Fruit fly (Drosophila melanogaster) whole organism, adult: ENCODE results near the gene PIG-F.

ENCODE experiments used
- CG11617 ChIP-seq: fragments of 200-800 bp; sonication (Bioruptor generic); optimal IDR thresholded peaks from 2 replicates; lab custom pipeline; 2017; ENCODE audit warnings: mild to moderate bottlenecking, missing biosample characterization, missing genetic modification reagents, missing genetic modification characterization
- CG12768 ChIP-seq: fragments of 200-800 bp; sonication (Bioruptor generic); optimal IDR thresholded peaks from 2 replicates; lab custom pipeline; 2017; ENCODE audit warnings: missing biosample characterization, missing genetic modification characterization, mild to moderate bottlenecking, moderate library complexity, missing genetic modification reagents
- CG14711 ChIP-seq: fragments of 200-800 bp; sonication (Bioruptor generic); optimal IDR thresholded peaks from 2 replicates; lab custom pipeline; 2018; ENCODE audit warnings: missing biosample characterization, mild to moderate bottlenecking, missing genetic modification characterization, moderate library complexity
- CG1620 ChIP-seq: fragments of 200-800 bp; sonication (Bioruptor generic); optimal IDR thresholded peaks from 2 replicates; lab custom pipeline; 2016; ENCODE audit warnings: missing biosample characterization, missing genetic modification characterization
- CG33017 ChIP-seq: fragments of 200-800 bp; sonication (Bioruptor generic); optimal IDR thresholded peaks from 2 replicates; lab custom pipeline; 2018; ENCODE audit warnings: missing biosample characterization, mild to moderate bottlenecking, missing genetic modification characterization, moderate library complexity
- CG5204 ChIP-seq: fragments of 200-800 bp; sonication (Bioruptor generic); optimal IDR thresholded peaks from 2 replicates; lab custom pipeline; 2016; ENCODE audit warnings: missing biosample characterization, missing genetic modification characterization
- CG7045 ChIP-seq: fragments of 200-800 bp; sonication (Bioruptor generic); optimal IDR thresholded peaks from 2 replicates; lab custom pipeline; 2017; ENCODE audit warnings: missing biosample characterization, mild to moderate bottlenecking, missing genetic modification characterization
- Clk ChIP-seq: fragments of 200-800 bp; sonication (Bioruptor generic); optimal IDR thresholded peaks from 2 replicates; lab custom pipeline; 2017; ENCODE audit warnings: missing biosample characterization, missing genetic modification characterization
- Hr96 ChIP-seq: fragments of 200-800 bp; sonication (Bioruptor generic); optimal IDR thresholded peaks from 2 replicates; lab custom pipeline; 2016; ENCODE audit warnings: missing biosample characterization, missing genetic modification characterization
- Mnt ChIP-seq: fragments of 200-800 bp; sonication (Bioruptor generic); optimal IDR thresholded peaks from 2 replicates; lab custom pipeline; 2016; ENCODE audit warnings: missing biosample characterization, mild to moderate bottlenecking, missing genetic modification characterization
- kay ChIP-seq: fragments of 200-800 bp; sonication (Bioruptor generic); peaks from one replicate; lab custom pipeline; 2016; ENCODE audit warnings: missing biosample characterization, missing genetic modification characterization, borderline replicate concordance
- tj ChIP-seq: fragments of 200-800 bp; sonication (Bioruptor generic); optimal IDR thresholded peaks from 3 replicates; lab custom pipeline; 2017; ENCODE audit warnings: missing biosample characterization, mild to moderate bottlenecking, missing genetic modification characterization, moderate library complexity

dm6 chr3L:19580709-19581227 lies 31.5 kb upstream of the PIG-F start:
- TF ChIP-seq CG1620 (GFP tag; lab: Kevin White, UChicago) (no peak), CG5204 (GFP tag; lab: Kevin White, UChicago) (no peak), CG14711 (tag; lab: Kevin White, UChicago) (no peak), CG33017 (tag; lab: Kevin White, UChicago) (no peak), CG12768 (no peak), kay (GFP tag; lab: Kevin White, UChicago) (no peak), Mnt (GFP tag; lab: Kevin White, UChicago) (no peak), Clk (GFP tag; lab: Kevin White, UChicago) (no peak), CG11617 (GFP tag; lab: Kevin White, UChicago) (no peak), CG7045 (no peak), tj (no peak), Hr96 (GFP tag; lab: Kevin White, UChicago) (no peak)
